Fruit fly (Drosophila melanogaster) whole organism, pupa: ENCODE results near the gene CG8607.

Experiments used
- CG13204 ChIP-seq: fragments of 200-800 bp; sonication (Bioruptor generic); optimal IDR thresholded peaks from 2 replicates; lab custom pipeline; 2018; ENCODE audit warnings: missing biosample characterization, mild to moderate bottlenecking, missing genetic modification characterization, moderate library complexity
- CG14655 ChIP-seq: fragments of 200-800 bp; sonication (Bioruptor generic); optimal IDR thresholded peaks from 3 replicates; lab custom pipeline; 2017; ENCODE audit warnings: mild to moderate bottlenecking, missing biosample characterization, missing genetic modification reagents, missing genetic modification characterization
- CG4496 ChIP-seq: fragments of 200-800 bp; sonication (Bioruptor generic); IDR thresholded peaks from 3 replicates; pipeline ENCODE4 v1.3.6; 2022; ENCODE audit warnings: missing biosample characterization, missing genetic modification characterization
- CG8159 ChIP-seq: fragments of 200-800 bp; sonication (Bioruptor generic); optimal IDR thresholded peaks from 3 replicates; lab custom pipeline; 2018; ENCODE audit warnings: missing biosample characterization, mild to moderate bottlenecking, missing genetic modification characterization, moderate library complexity
- CG8301 ChIP-seq: fragments of 200-800 bp; sonication (Bioruptor generic); optimal IDR thresholded peaks from 2 replicates; lab custom pipeline; 2018; ENCODE audit warnings: missing biosample characterization, mild to moderate bottlenecking, missing genetic modification characterization
- D1 ChIP-seq: fragments of 200-800 bp; sonication (Bioruptor generic); optimal IDR thresholded peaks from 2 replicates; lab custom pipeline; 2018; ENCODE audit warnings: missing biosample characterization, mild to moderate bottlenecking, missing genetic modification characterization, moderate library complexity
- Ets98B ChIP-seq: fragments of 200-800 bp; sonication (Bioruptor generic); IDR thresholded peaks from 2 replicates; pipeline ENCODE4 v1.3.6; 2022; ENCODE audit warnings: missing biosample characterization, missing genetic modification characterization
- Snoo ChIP-seq: fragments of 200-800 bp; sonication (Bioruptor generic); optimal IDR thresholded peaks from 3 replicates; lab custom pipeline; 2017; ENCODE audit warnings: missing biosample characterization, mild to moderate bottlenecking, missing genetic modification characterization, inconsistent platforms
- gl ChIP-seq: fragments of 200-800 bp; sonication (Bioruptor generic); optimal IDR thresholded peaks from 2 replicates; lab custom pipeline; 2018; ENCODE audit warnings: missing biosample characterization, mild to moderate bottlenecking, missing genetic modification characterization
- rn ChIP-seq: fragments of 200-800 bp; sonication (Bioruptor generic); IDR thresholded peaks from 2 replicates; pipeline ENCODE4 v1.3.6; 2022; ENCODE audit warnings: missing biosample characterization, missing genetic modification characterization

- TF ChIP-seq rn (no peak), CG8301 (tag; lab: Kevin White, UChicago) (no peak), gl (tag; lab: Kevin White, UChicago) (no peak), Ets98B (GFP tag; lab: Robert Waterston, UW) (no peak), CG4496 (no peak), Snoo (tag; lab: Kevin White, UChicago) (no peak), CG13204 (GFP tag; lab: Kevin White, UChicago) (no peak), CG8159 (tag; lab: Kevin White, UChicago) (no peak), CG14655 (no peak), D1 (tag; lab: Kevin White, UChicago) (no peak)
These were observed 6.8 kb downstream of the CG8607 start for dm6 chr3L:7326676-7327075.
